Fruit fly (Drosophila melanogaster) whole organism, wandering third instar larva: ENCODE results near the gene atl.
A peak's percentile ranks its signal among the peaks of the same experiment; 100 is the strongest.

Experiments
- Abd-B ChIP-seq: fragments of >200 bp; optimal IDR thresholded peaks from 2 replicates; lab custom pipeline; 2017; ENCODE audit warnings: missing biosample characterization, missing genetic modification characterization
- CG32264 ChIP-seq: fragments of 200-800 bp; sonication (Bioruptor generic); optimal IDR thresholded peaks from 2 replicates; lab custom pipeline; 2016; ENCODE audit warnings: missing biosample characterization, missing genetic modification characterization
- CG9705 ChIP-seq: fragments of 200-800 bp; sonication (Bioruptor generic); optimal IDR thresholded peaks from 2 replicates; lab custom pipeline; 2018; ENCODE audit warnings: missing biosample characterization, mild to moderate bottlenecking, missing genetic modification characterization
- CrebA ChIP-seq: fragments of 200-800 bp; sonication (Bioruptor generic); optimal IDR thresholded peaks from 2 replicates; lab custom pipeline; 2016; ENCODE audit warnings: missing biosample characterization, mild to moderate bottlenecking, missing genetic modification characterization, borderline replicate concordance
- Dfd ChIP-seq: fragments of >200 bp; optimal IDR thresholded peaks from 2 replicates; lab custom pipeline; 2017; ENCODE audit warnings: missing biosample characterization, missing genetic modification characterization
- Dif ChIP-seq: fragments of 200-275, 200-300 bp; sonication (Bioruptor generic); optimal IDR thresholded peaks from 2 replicates; lab custom pipeline; 2018; ENCODE audit warnings: missing biosample characterization, missing genetic modification characterization; ENCODE audit not compliant: partially characterized antibody
- GATAd ChIP-seq: sonication (Bioruptor generic); optimal IDR thresholded peaks from 2 replicates; lab custom pipeline; 2016; ENCODE audit warnings: missing biosample characterization, missing genetic modification characterization
- Hnf4 ChIP-seq: fragments of 200-800 bp; sonication (Bioruptor generic); optimal IDR thresholded peaks from 2 replicates; lab custom pipeline; 2016; ENCODE audit warnings: missing biosample characterization, mild to moderate bottlenecking, missing genetic modification characterization
- Hr78 ChIP-seq: fragments of >200 bp; optimal IDR thresholded peaks from 2 replicates; lab custom pipeline; 2017; ENCODE audit warnings: missing biosample characterization, missing genetic modification characterization
- Hr83 ChIP-seq: fragments of 200-300 bp; sonication (Bioruptor generic); optimal IDR thresholded peaks from 2 replicates; lab custom pipeline; 2016; ENCODE audit warnings: missing biosample characterization, mild to moderate bottlenecking, missing genetic modification characterization, moderate library complexity; ENCODE audit not compliant: poor library complexity, severe bottlenecking
- Jra ChIP-seq: sonication (Bioruptor generic); optimal IDR thresholded peaks from 2 replicates; lab custom pipeline; 2016; ENCODE audit warnings: missing biosample characterization, missing genetic modification characterization
- Myc ChIP-seq: fragments of >200 bp; optimal IDR thresholded peaks from 2 replicates; lab custom pipeline; 2017
- N ChIP-seq: fragments of >200 bp; optimal IDR thresholded peaks from 2 replicates; lab custom pipeline; 2018; ENCODE audit warnings: missing biosample characterization, missing external identifiers, missing genetic modification characterization
- OdsH ChIP-seq: fragments of 200-800 bp; sonication (Bioruptor generic); optimal IDR thresholded peaks from 2 replicates; lab custom pipeline; 2016; ENCODE audit warnings: missing biosample characterization, mild to moderate bottlenecking, missing genetic modification characterization
- Rel ChIP-seq, 2 experiments: fragments of 200-800 bp; sonication (Bioruptor generic) in 1 of 2; optimal IDR thresholded peaks; 2 replicates in 1 of 2; 3 replicates in 1 of 2; lab custom pipeline; 2016 to 2019; ENCODE audit warnings: mild to moderate bottlenecking in 2 of 2, missing biosample characterization in 2 of 2, missing genetic modification characterization in 2 of 2, moderate library complexity in 1 of 2
- Sp1 ChIP-seq: fragments of 200-800 bp; sonication (Bioruptor generic); optimal IDR thresholded peaks from 3 replicates; lab custom pipeline; 2019; ENCODE audit warnings: missing biosample characterization, mild to moderate bottlenecking, missing genetic modification characterization, moderate library complexity
- Vsx2 ChIP-seq: fragments of 200-300, 225-300 bp; sonication (Bioruptor generic); optimal IDR thresholded peaks from 2 replicates; lab custom pipeline; 2018; ENCODE audit warnings: missing biosample characterization, missing genetic modification characterization; ENCODE audit not compliant: partially characterized antibody
- br ChIP-seq: fragments of 200-800 bp; sonication (Bioruptor generic); optimal IDR thresholded peaks from 2 replicates; lab custom pipeline; 2016; ENCODE audit warnings: missing biosample characterization, missing genetic modification characterization
- brk ChIP-seq: fragments of 200-800 bp; sonication (Bioruptor generic); optimal IDR thresholded peaks from 2 replicates; lab custom pipeline; 2016; ENCODE audit warnings: missing biosample characterization, mild to moderate bottlenecking, missing genetic modification characterization
- dl ChIP-seq, 2 experiments: fragments of 175-275, 200-275 bp in 1 of 2; fragments of 200-275 bp in 1 of 2; sonication (Bioruptor generic); optimal IDR thresholded peaks; lab custom pipeline; 2018; ENCODE audit warnings: mild to moderate bottlenecking in 2 of 2, missing biosample characterization in 2 of 2, missing genetic modification characterization in 2 of 2, moderate library complexity in 2 of 2; ENCODE audit not compliant: partially characterized antibody in 2 of 2, insufficient read depth in 1 of 2
- dmrt93B ChIP-seq: fragments of 200-800 bp; sonication (Bioruptor generic); optimal IDR thresholded peaks from 2 replicates; lab custom pipeline; 2018; ENCODE audit warnings: missing biosample characterization, mild to moderate bottlenecking, missing genetic modification characterization
- dsf ChIP-seq: sonication (Bioruptor generic); optimal IDR thresholded peaks from 2 replicates; lab custom pipeline; 2016; ENCODE audit warnings: missing biosample characterization, missing genetic modification characterization, borderline replicate concordance
- ey ChIP-seq: fragments of 200-800 bp; sonication (Bioruptor generic); optimal IDR thresholded peaks from 2 replicates; lab custom pipeline; 2016; ENCODE audit warnings: missing biosample characterization, missing genetic modification characterization
- foxo ChIP-seq, 2 experiments: fragments of 200-800 bp; sonication (Bioruptor generic); optimal IDR thresholded peaks; 2 replicates in 1 of 2; 3 replicates in 1 of 2; lab custom pipeline; 2016 to 2017; ENCODE audit warnings: missing biosample characterization in 2 of 2, missing genetic modification characterization in 2 of 2
- fru ChIP-seq: fragments of 200-800 bp; sonication (Bioruptor generic); optimal IDR thresholded peaks from 3 replicates; lab custom pipeline; 2016; ENCODE audit warnings: missing biosample characterization, mild to moderate bottlenecking, missing genetic modification characterization
- h ChIP-seq: fragments of 200-800 bp; sonication (Bioruptor generic); optimal IDR thresholded peaks from 3 replicates; lab custom pipeline; 2016; ENCODE audit warnings: missing biosample characterization, mild to moderate bottlenecking, missing genetic modification characterization
- jim ChIP-seq: fragments of 175-275, 200-325 bp; sonication (Bioruptor generic); optimal IDR thresholded peaks from 2 replicates; lab custom pipeline; 2016; ENCODE audit warnings: missing biosample characterization, mild to moderate bottlenecking, missing genetic modification characterization
- lola ChIP-seq: fragments of >200 bp; optimal IDR thresholded peaks from 2 replicates; lab custom pipeline; 2017; ENCODE audit warnings: missing biosample characterization, missing genetic modification characterization
- pan ChIP-seq: fragments of >200 bp; optimal IDR thresholded peaks from 2 replicates; lab custom pipeline; 2017
- psq ChIP-seq: fragments of 200-800 bp; sonication (Bioruptor generic); optimal IDR thresholded peaks from 3 replicates; lab custom pipeline; 2017; ENCODE audit warnings: missing biosample characterization, mild to moderate bottlenecking, missing genetic modification characterization, moderate library complexity
- rgr ChIP-seq: fragments of 200-800 bp; sonication (Bioruptor generic); optimal IDR thresholded peaks from 3 replicates; lab custom pipeline; 2016; ENCODE audit warnings: missing biosample characterization, mild to moderate bottlenecking, missing genetic modification characterization
- sage ChIP-seq: fragments of 200-800 bp; sonication (Bioruptor generic); optimal IDR thresholded peaks from 2 replicates; lab custom pipeline; 2016; ENCODE audit warnings: missing biosample characterization, mild to moderate bottlenecking, missing genetic modification characterization
- sv ChIP-seq: fragments of 200-800 bp; sonication (Bioruptor generic); optimal IDR thresholded peaks from 3 replicates; lab custom pipeline; 2016; ENCODE audit warnings: missing biosample characterization, missing genetic modification characterization
- tai ChIP-seq: sonication (Bioruptor generic); optimal IDR thresholded peaks from 2 replicates; lab custom pipeline; 2016; ENCODE audit warnings: missing biosample characterization, missing genetic modification characterization
- usp ChIP-seq: fragments of >200 bp; optimal IDR thresholded peaks from 2 replicates; lab custom pipeline; 2017; ENCODE audit warnings: missing biosample characterization, missing genetic modification characterization
- woc ChIP-seq: sonication (Bioruptor generic); optimal IDR thresholded peaks from 2 replicates; lab custom pipeline; 2016; ENCODE audit warnings: missing biosample characterization, mild to moderate bottlenecking, missing genetic modification characterization

Gene atl

DNA sequence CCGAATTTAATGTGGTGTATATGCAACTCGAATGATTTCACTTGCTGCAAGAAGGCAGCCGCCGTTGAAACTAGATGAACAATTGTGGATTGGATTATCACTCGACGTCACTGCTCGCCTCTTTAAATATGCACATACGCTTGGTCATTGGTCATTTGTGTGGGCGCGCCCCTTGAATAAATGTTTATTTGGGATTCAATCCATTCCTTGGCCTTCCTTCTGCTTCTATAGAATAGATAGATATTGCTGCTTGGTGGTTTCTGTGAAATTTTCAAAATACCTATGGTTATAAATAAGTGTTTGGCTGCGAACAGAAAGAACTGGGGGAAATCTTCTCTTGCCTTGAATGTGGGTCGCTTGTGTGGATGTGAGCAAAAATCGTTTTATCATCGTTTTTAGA lies 21.3 kb upstream of the atl start:
- TF ChIP-seq Hnf4 (GFP tag; lab: Kevin White, UChicago) (no peak), Vsx2 (GFP tag; lab: Kevin White, UChicago) (no peak), fru (no peak), brk (GFP tag; lab: Kevin White, UChicago) (no peak), ey (no peak), Dif (GFP tag; lab: Kevin White, UChicago) (no peak), lola (GFP tag; lab: Kevin White, UChicago) (no peak), OdsH (GFP tag; lab: Kevin White, UChicago) (no peak), CG9705 (no peak), foxo (GFP tag; optimal IDR thresholded peaks at IDR 0.05; lab: Kevin White, UChicago) (no peak), Hr83 (GFP tag; lab: Kevin White, UChicago) (no peak), sv (no peak), N (GFP tag; lab: Kevin White, UChicago) (no peak), CrebA (GFP tag; lab: Kevin White, UChicago) (no peak), psq (GFP tag; lab: Kevin White, UChicago) (no peak)
- TF ChIP-seq, all 38 proteins: peak for 0

DNA sequence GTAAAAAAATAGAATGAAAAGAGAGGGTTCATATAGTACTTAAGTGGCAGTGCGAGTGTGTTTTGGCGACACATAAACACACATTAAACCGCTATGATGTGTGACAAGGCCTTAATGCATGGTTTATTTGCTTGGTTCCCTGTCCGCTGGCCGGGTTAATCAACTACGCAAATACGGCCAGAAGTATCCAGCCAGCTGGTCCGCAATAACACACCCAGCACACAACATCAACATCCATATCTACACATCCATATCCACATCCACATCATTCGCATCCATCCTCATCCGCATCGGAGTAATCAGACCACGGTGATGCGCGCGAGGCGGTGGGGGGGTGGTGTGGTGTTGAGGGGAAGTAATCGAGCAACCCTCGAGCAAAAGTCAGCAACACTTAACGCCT lies 18.6 kb upstream of the atl start:
- no peak for TF ChIP-seq Abd-B (GFP tag; lab: Kevin White, UChicago)
- no peak for TF ChIP-seq GATAd
- TF ChIP-seq OdsH (GFP tag; lab: Kevin White, UChicago), result no peak
- no peak for TF ChIP-seq Rel (GFP tag; optimal IDR thresholded peaks at IDR 0.05; lab: Kevin White, UChicago)
- TF ChIP-seq Rel (tag; optimal IDR thresholded peaks at IDR 0.05; lab: Kevin White, UChicago), result peak; percentile 40
- no peak for TF ChIP-seq Hr78 (GFP tag; lab: Kevin White, UChicago)
- TF ChIP-seq CrebA (GFP tag; lab: Kevin White, UChicago), result no peak
- TF ChIP-seq Sp1 (GFP tag; lab: Kevin White, UChicago), result peak; percentile 10
- no peak for TF ChIP-seq fru
- no peak for TF ChIP-seq dsf (GFP tag; lab: Kevin White, UChicago)
- TF ChIP-seq dl (GFP tag; optimal IDR thresholded peaks at IDR 0.05; lab: Kevin White, UChicago; ENCODE audit: insufficient read depth in 1 of 2, partially characterized antibody in 2 of 2), result no peak
- no peak for TF ChIP-seq pan (lab: Kevin White, UChicago)
- TF ChIP-seq h (GFP tag; lab: Kevin White, UChicago), result peak; percentile 33
- TF ChIP-seq CG9705, result no peak
- no peak for TF ChIP-seq br
- TF ChIP-seq, all 38 proteins: peak for 3

- peak; percentile 21 for TF ChIP-seq Rel (GFP tag; optimal IDR thresholded peaks at IDR 0.05; lab: Kevin White, UChicago)
- TF ChIP-seq Rel (tag; optimal IDR thresholded peaks at IDR 0.05; lab: Kevin White, UChicago), result no peak
- TF ChIP-seq CrebA (GFP tag; lab: Kevin White, UChicago), result peak; percentile 24
- TF ChIP-seq Hr78 (GFP tag; lab: Kevin White, UChicago), result no peak
- TF ChIP-seq dmrt93B (GFP tag; lab: Kevin White, UChicago), result no peak
- TF ChIP-seq, all 38 proteins: peak for 2
Measured at dm6 chr3R:24608316-24608715, 17.2 kb upstream of the atl start.

DNA sequence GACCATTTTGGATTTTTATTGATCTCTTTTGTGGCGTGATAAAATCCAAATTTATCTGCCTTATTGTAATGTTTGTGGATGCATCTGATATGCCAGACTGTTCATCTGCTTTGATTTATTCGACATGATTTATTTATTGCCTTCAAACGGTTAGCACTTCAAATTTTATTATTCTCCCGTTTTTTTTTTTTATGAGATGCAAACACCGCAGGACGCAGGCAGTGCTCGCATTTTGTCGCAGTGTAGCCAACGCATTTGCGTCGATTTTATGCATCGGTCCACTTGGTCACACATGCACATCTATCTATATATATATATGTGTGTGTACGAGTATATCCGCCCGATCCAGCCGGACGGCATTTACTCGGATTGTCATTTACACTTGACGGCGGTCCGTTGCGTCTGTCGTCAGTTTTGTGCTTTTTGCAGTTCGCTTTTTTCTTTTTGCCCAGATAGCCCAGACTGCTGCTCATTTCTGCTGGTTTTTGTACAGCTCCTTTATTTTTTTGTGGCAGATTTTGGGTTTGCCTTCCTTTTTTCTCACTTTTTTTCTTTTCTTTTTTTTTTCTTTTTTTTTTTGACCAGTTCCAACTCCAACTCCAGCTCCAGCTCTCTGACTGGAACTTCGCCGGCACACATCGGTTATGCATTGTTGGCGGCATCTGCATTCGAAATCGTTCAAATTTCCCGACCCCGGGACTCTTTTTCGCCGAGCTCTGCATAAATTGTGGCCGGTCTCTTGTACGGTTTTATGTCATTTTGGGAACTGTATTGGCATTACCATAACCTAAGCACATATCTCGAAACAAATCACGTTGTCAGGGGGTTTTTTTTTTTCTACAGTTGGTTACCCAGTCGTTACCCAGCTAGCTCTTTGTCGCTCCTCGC lies 11.4 kb upstream of the atl start:
- TF ChIP-seq Rel (GFP tag; optimal IDR thresholded peaks at IDR 0.05; lab: Kevin White, UChicago), result peak; percentile 74
- no peak for TF ChIP-seq Rel (tag; optimal IDR thresholded peaks at IDR 0.05; lab: Kevin White, UChicago)
- peak; percentile 7 for TF ChIP-seq h (GFP tag; lab: Kevin White, UChicago)
- no peak for TF ChIP-seq CrebA (GFP tag; lab: Kevin White, UChicago)
- no peak for TF ChIP-seq Jra
- TF ChIP-seq jim (GFP tag; lab: Kevin White, UChicago), result peak; percentile 12
- peak; percentile 49 for TF ChIP-seq ey
- peak; percentile 31 for TF ChIP-seq br
- no peak for TF ChIP-seq Myc (lab: Kevin White, UChicago)
- TF ChIP-seq Dif (GFP tag; lab: Kevin White, UChicago), result no peak
- peak; percentile 23 for TF ChIP-seq OdsH (GFP tag; lab: Kevin White, UChicago)
- no peak for TF ChIP-seq sv
- TF ChIP-seq Hnf4 (GFP tag; lab: Kevin White, UChicago), result no peak
- TF ChIP-seq usp, result no peak
- no peak for TF ChIP-seq Dfd
- TF ChIP-seq brk (GFP tag; lab: Kevin White, UChicago), result no peak
- TF ChIP-seq rgr (GFP tag; lab: Kevin White, UChicago), result peak; percentile 51
- peak; percentile 41 for TF ChIP-seq fru
- no peak for TF ChIP-seq CG32264 (GFP tag; lab: Kevin White, UChicago)
- TF ChIP-seq Sp1 (GFP tag; lab: Kevin White, UChicago), result peak; percentile 65
- TF ChIP-seq dmrt93B (GFP tag; lab: Kevin White, UChicago), result peak; percentile 17
- no peak for TF ChIP-seq pan (lab: Kevin White, UChicago)
- TF ChIP-seq sage (GFP tag; lab: Kevin White, UChicago), result peak; percentile 21
- TF ChIP-seq dsf (GFP tag; lab: Kevin White, UChicago), result no peak
- no peak for TF ChIP-seq Vsx2 (GFP tag; lab: Kevin White, UChicago)
- peak in 1 of 2 experiments; percentile 52 for TF ChIP-seq foxo (GFP tag; optimal IDR thresholded peaks at IDR 0.05; lab: Kevin White, UChicago)
- no peak for TF ChIP-seq Hr78 (GFP tag; lab: Kevin White, UChicago)
- peak; percentile 20 for TF ChIP-seq woc
- no peak for TF ChIP-seq Hr83 (GFP tag; lab: Kevin White, UChicago)
- TF ChIP-seq tai, result no peak
- TF ChIP-seq dl (GFP tag; optimal IDR thresholded peaks at IDR 0.05; lab: Kevin White, UChicago; ENCODE audit: insufficient read depth in 1 of 2, partially characterized antibody in 2 of 2), result no peak
